Fruit fly (Drosophila melanogaster): Measurements from ENCODE around the gene p38c.

p38c gene

DNA sequence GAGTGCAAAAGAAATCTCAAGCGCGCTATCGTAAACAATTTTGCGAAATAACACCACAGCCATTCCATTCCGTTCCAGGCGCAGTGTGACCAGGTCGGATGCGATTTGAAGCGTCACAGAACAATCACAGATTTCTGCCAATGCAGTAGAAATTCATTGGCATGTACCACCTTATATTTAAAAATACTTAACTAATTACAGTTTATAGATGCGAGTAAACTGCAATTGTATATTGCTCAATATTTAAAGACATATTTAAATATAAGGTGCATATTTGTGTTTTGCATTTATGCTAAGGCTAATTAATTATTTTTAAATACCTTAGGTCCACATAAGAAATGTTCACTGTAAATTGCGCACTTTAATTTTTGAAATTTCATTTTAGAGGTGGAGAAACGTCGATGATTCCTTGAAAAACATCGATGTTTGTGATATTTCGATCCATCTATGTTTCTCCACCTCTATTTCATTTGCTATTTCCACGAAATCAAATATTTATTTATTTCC lies 43.4 kb upstream of the p38c start, which contains the start of the genes SMC6 and CG6204 (continued):
- TF ChIP-seq Hmr (GFP tag; optimal IDR thresholded peaks at IDR 0.05): peak; percentile 94
- TF ChIP-seq CG2875 (GFP tag; optimal IDR thresholded peaks at IDR 0.05): peak; percentile 80
- peak; percentile 96 for TF ChIP-seq CG6689 (GFP tag; IDR thresholded peaks at IDR 0.05)
- TF ChIP-seq CG12104 (GFP tag; optimal IDR thresholded peaks at IDR 0.05): peak; percentile 83
- peak; percentile 88 for TF ChIP-seq E2f2 (GFP tag; IDR thresholded peaks at IDR 0.05)
- peak; percentile 89 for TF ChIP-seq CG12071 (GFP tag; optimal IDR thresholded peaks at IDR 0.05)
- peak; percentile 89 for TF ChIP-seq Sox100B (GFP tag; optimal IDR thresholded peaks at IDR 0.05)
- TF ChIP-seq cad (GFP tag; optimal IDR thresholded peaks at IDR 0.05): no peak
- TF ChIP-seq CG7987 (GFP tag; optimal IDR thresholded peaks at IDR 0.05): peak; percentile 72
- peak; percentile 93 for TF ChIP-seq CG11456 (GFP tag; IDR thresholded peaks at IDR 0.05)
- peak; percentile 93 for TF ChIP-seq CG7556 (GFP tag; optimal IDR thresholded peaks at IDR 0.05)
- TF ChIP-seq Ada2b (GFP tag; IDR thresholded peaks at IDR 0.05): peak; percentile 94
- peak; percentile 80 for TF ChIP-seq CG8290 (GFP tag; optimal IDR thresholded peaks at IDR 0.05)
- TF ChIP-seq CG8290 (tag; optimal IDR thresholded peaks at IDR 0.05): peak; percentile 16 to 92
- peak; percentile 89 for TF ChIP-seq CG32767 (GFP tag; IDR thresholded peaks at IDR 0.05)
- TF ChIP-seq h (optimal IDR thresholded peaks at IDR 0.05): no peak
- TF ChIP-seq Ssrp (tag; optimal IDR thresholded peaks at IDR 0.05): peak; percentile 92
- peak; percentile 82 for TF ChIP-seq CG6854 (GFP tag; optimal IDR thresholded peaks at IDR 0.05)
- TF ChIP-seq fd64A (GFP tag; optimal IDR thresholded peaks at IDR 0.05): peak; percentile 23
- TF ChIP-seq CG9437 (GFP tag; optimal IDR thresholded peaks at IDR 0.05): peak; percentile 84
- peak; percentile 78 for TF ChIP-seq CG4707 (GFP tag; optimal IDR thresholded peaks at IDR 0.05)
- peak; percentile 88 for TF ChIP-seq CG15011 (GFP tag; optimal IDR thresholded peaks at IDR 0.05)
- peak; percentile 70 for TF ChIP-seq wek (GFP tag; optimal IDR thresholded peaks at IDR 0.05)
- peak; percentile 85 for TF ChIP-seq ham (GFP tag; IDR thresholded peaks at IDR 0.05)
- TF ChIP-seq CG14710 (tag; optimal IDR thresholded peaks at IDR 0.05): peak; percentile 94
- TF ChIP-seq mirr (GFP tag; optimal IDR thresholded peaks at IDR 0.05): peak; percentile 83
- peak; percentile 88; the same call in 2 of the 3 replicates for TF ChIP-seq CG2199 (GFP tag; IDR thresholded peaks at IDR 0.05)
- peak; percentile 92 for TF ChIP-seq CG8388 (GFP tag; optimal IDR thresholded peaks at IDR 0.05)
- peak; percentile 89 for TF ChIP-seq CG4424 (GFP tag; optimal IDR thresholded peaks at IDR 0.05)
- TF ChIP-seq oc (tag; optimal IDR thresholded peaks at IDR 0.05): peak; percentile 86
- TF ChIP-seq CG14667 (GFP tag; IDR thresholded peaks at IDR 0.05): peak; percentile 90
- peak; percentile 85 for TF ChIP-seq CG12942 (GFP tag; optimal IDR thresholded peaks at IDR 0.05)
- TF ChIP-seq CG17385 (GFP tag; optimal IDR thresholded peaks at IDR 0.05): peak; percentile 90
- TF ChIP-seq cwo (GFP tag; optimal IDR thresholded peaks at IDR 0.05): peak; percentile 90
- peak; percentile 52 for TF ChIP-seq eyg (GFP tag; optimal IDR thresholded peaks at IDR 0.05)
- peak; percentile 95 for TF ChIP-seq CG4404 (GFP tag; IDR thresholded peaks at IDR 0.05)
- TF ChIP-seq CG13287 (GFP tag; IDR thresholded peaks at IDR 0.05; ENCODE audit: partially characterized antibody): peak; percentile 52
- TF ChIP-seq Mes4 (GFP tag; optimal IDR thresholded peaks at IDR 0.05): peak; percentile 58
- TF ChIP-seq sd (tag; optimal IDR thresholded peaks at IDR 0.05): peak; percentile 92
- TF ChIP-seq Hmx (GFP tag; optimal IDR thresholded peaks at IDR 0.05): peak; percentile 86
- TF ChIP-seq ewg (GFP tag; optimal IDR thresholded peaks at IDR 0.05): peak; percentile 85
- peak; percentile 93 for TF ChIP-seq gsb-n (tag; optimal IDR thresholded peaks at IDR 0.05)
- TF ChIP-seq dmrt99B (tag; optimal IDR thresholded peaks at IDR 0.05): peak; percentile 95
- TF ChIP-seq al (GFP tag; IDR thresholded peaks at IDR 0.05): peak; percentile 95
- peak; percentile 95 for TF ChIP-seq CG30403 (GFP tag; optimal IDR thresholded peaks at IDR 0.05)
- peak; percentile 74 for TF ChIP-seq CG43689 (GFP tag; IDR thresholded peaks at IDR 0.05)
- peak; percentile 59 for TF ChIP-seq CG4360 (GFP tag; IDR thresholded peaks at IDR 0.05)
- TF ChIP-seq CG1024 (GFP tag; IDR thresholded peaks at IDR 0.05): peak; percentile 76
- peak; percentile 92 for TF ChIP-seq CG4820 (GFP tag; optimal IDR thresholded peaks at IDR 0.05)
- TF ChIP-seq Mrtf (GFP tag; IDR thresholded peaks at IDR 0.05): peak; percentile 90
- no peak for TF ChIP-seq CG5180 (GFP tag; optimal IDR thresholded peaks at IDR 0.05)

All from whole organism, embryonic.